Worm (Caenorhabditis elegans) whole organism, L3 larva: ENCODE measurements around the gene Y27F2A.9.

ENCODE experiments used
- ZK546.5 ChIP-seq: sonication (generic microtip); optimal IDR thresholded peaks from 2 replicates; lab custom pipeline; 2017; ENCODE audit warnings: missing biosample characterization, missing genetic modification characterization
- aly-2 ChIP-seq: fragments of 150-350 bp; optimal IDR thresholded peaks from 2 replicates; lab custom pipeline; 2014; ENCODE audit warnings: missing biosample characterization, missing genetic modification characterization
- ceh-16 ChIP-seq: sonication (generic microtip); optimal IDR thresholded peaks from 2 replicates; lab custom pipeline; 2017; ENCODE audit warnings: missing biosample characterization, missing genetic modification characterization
- ceh-9 ChIP-seq: sonication (generic microtip); optimal IDR thresholded peaks from 2 replicates; lab custom pipeline; 2018; ENCODE audit warnings: missing biosample characterization, missing genetic modification characterization
- daf-12 ChIP-seq: fragments of 150-350 bp; optimal IDR thresholded peaks from 2 replicates; lab custom pipeline; 2014; ENCODE audit warnings: missing biosample characterization, missing genetic modification reagents, missing genetic modification characterization
- egl-27 ChIP-seq: sonication (generic microtip); optimal IDR thresholded peaks from 4 replicates; lab custom pipeline; 2017; ENCODE audit warnings: missing biosample characterization, missing genetic modification reagents, missing genetic modification characterization
- elt-3 ChIP-seq, 3 experiments: fragments of 150-350 bp in 1 of 3; sonication (generic microtip) in 2 of 3; optimal IDR thresholded peaks; 2 replicates in 2 of 3; 4 replicates in 1 of 3; lab custom pipeline; 2014 to 2017; ENCODE audit warnings: missing biosample characterization in 3 of 3, missing genetic modification characterization in 3 of 3
- eor-1 ChIP-seq, 2 experiments: fragments of 150-350 bp; optimal IDR thresholded peaks; 2 replicates each; lab custom pipeline; 2014 to 2018; ENCODE audit warnings: missing biosample characterization in 2 of 2, missing genetic modification characterization in 2 of 2
- fkh-10 ChIP-seq: sonication (generic microtip); optimal IDR thresholded peaks from 2 replicates; lab custom pipeline; 2017; ENCODE audit warnings: missing biosample characterization, missing genetic modification reagents, missing genetic modification characterization
- fos-1 ChIP-seq: fragments of 150-350 bp; optimal IDR thresholded peaks from 2 replicates; lab custom pipeline; 2014; ENCODE audit warnings: missing biosample characterization, missing genetic modification characterization
- hmg-11 ChIP-seq: sonication (generic microtip); optimal IDR thresholded peaks from 2 replicates; lab custom pipeline; 2016; ENCODE audit warnings: missing genetic modification characterization, missing compliant biosample characterization
- jun-1 ChIP-seq: fragments of 150-350 bp; optimal IDR thresholded peaks from 2 replicates; lab custom pipeline; 2014; ENCODE audit warnings: missing biosample characterization, missing genetic modification reagents, missing genetic modification characterization
- lin-15B ChIP-seq: fragments of 150-350 bp; optimal IDR thresholded peaks from 2 replicates; lab custom pipeline; 2014; ENCODE audit warnings: missing biosample characterization, missing genetic modification characterization
- lin-39 ChIP-seq: fragments of 150-350 bp; optimal IDR thresholded peaks from 2 replicates; lab custom pipeline; 2018; ENCODE audit warnings: missing biosample characterization, missing genetic modification reagents, missing genetic modification characterization
- lsy-12 ChIP-seq: sonication (generic microtip); optimal IDR thresholded peaks from 2 replicates; lab custom pipeline; 2016; ENCODE audit warnings: mild to moderate bottlenecking, missing genetic modification characterization, missing compliant biosample characterization
- mml-1 ChIP-seq: fragments of 150-350 bp; sonication (generic microtip); optimal IDR thresholded peaks from 3 replicates; lab custom pipeline; 2014; ENCODE audit warnings: missing biosample characterization, missing genetic modification characterization
- nhr-23 ChIP-seq: fragments of 150-350 bp; optimal IDR thresholded peaks from 2 replicates; lab custom pipeline; 2014; ENCODE audit warnings: missing biosample characterization, missing genetic modification reagents, missing genetic modification characterization
- nhr-237 ChIP-seq: fragments of 150-350 bp; optimal IDR thresholded peaks from 2 replicates; lab custom pipeline; 2014; ENCODE audit warnings: missing biosample characterization, missing genetic modification characterization
- nhr-25 ChIP-seq: sonication (generic microtip); optimal IDR thresholded peaks from 2 replicates; lab custom pipeline; 2017; ENCODE audit warnings: missing biosample characterization, missing genetic modification characterization
- nhr-43 ChIP-seq: sonication (generic microtip); optimal IDR thresholded peaks from 2 replicates; lab custom pipeline; 2016; ENCODE audit warnings: mild to moderate bottlenecking, missing genetic modification characterization, missing compliant biosample characterization; ENCODE audit not compliant: poor library complexity, severe bottlenecking
- nhr-67 ChIP-seq: fragments of 150-350 bp; optimal IDR thresholded peaks from 2 replicates; lab custom pipeline; 2014; ENCODE audit warnings: missing biosample characterization, missing genetic modification characterization
- nhr-77 ChIP-seq: fragments of 150-350 bp; optimal IDR thresholded peaks from 2 replicates; lab custom pipeline; 2014; ENCODE audit warnings: missing biosample characterization, missing genetic modification characterization
- pha-4 ChIP-seq: fragments of 150-350 bp; optimal IDR thresholded peaks from 2 replicates; lab custom pipeline; 2014; ENCODE audit warnings: missing biosample characterization, missing genetic modification reagents, missing genetic modification characterization
- pqm-1 ChIP-seq: fragments of 150-350 bp; optimal IDR thresholded peaks from 2 replicates; lab custom pipeline; 2017; ENCODE audit warnings: missing biosample characterization, missing genetic modification characterization, inconsistent platforms
- sea-2 ChIP-seq: fragments of 150-350 bp; sonication (generic microtip); optimal IDR thresholded peaks from 4 replicates; lab custom pipeline; 2014; ENCODE audit warnings: missing biosample characterization, missing genetic modification reagents, missing genetic modification characterization
- skn-1 ChIP-seq: fragments of 150-350 bp; optimal IDR thresholded peaks from 2 replicates; lab custom pipeline; 2014; ENCODE audit warnings: missing biosample characterization, missing genetic modification characterization
- snpc-4 ChIP-seq: fragments of 150-350 bp; optimal IDR thresholded peaks from 2 replicates; lab custom pipeline; 2014; ENCODE audit warnings: missing biosample characterization, missing genetic modification characterization
- tbx-2 ChIP-seq: sonication (generic microtip); optimal IDR thresholded peaks from 2 replicates; lab custom pipeline; 2016; ENCODE audit warnings: mild to moderate bottlenecking, missing genetic modification characterization, missing compliant biosample characterization
- unc-39 ChIP-seq: sonication (generic microtip); optimal IDR thresholded peaks from 4 replicates; lab custom pipeline; 2017; ENCODE audit warnings: missing biosample characterization, missing genetic modification characterization
- unc-62 ChIP-seq: fragments of 150-350 bp; sonication (generic microtip); optimal IDR thresholded peaks from 4 replicates; lab custom pipeline; 2014; ENCODE audit warnings: missing biosample characterization, missing genetic modification reagents, missing genetic modification characterization
- zag-1 ChIP-seq: fragments of 150-350 bp; optimal IDR thresholded peaks from 2 replicates; lab custom pipeline; 2014; ENCODE audit warnings: missing biosample characterization, missing genetic modification characterization
- ztf-11 ChIP-seq: fragments of 150-350 bp; optimal IDR thresholded peaks from 2 replicates; lab custom pipeline; 2014; ENCODE audit warnings: missing biosample characterization, missing genetic modification characterization

Y27F2A.9 gene

DNA sequence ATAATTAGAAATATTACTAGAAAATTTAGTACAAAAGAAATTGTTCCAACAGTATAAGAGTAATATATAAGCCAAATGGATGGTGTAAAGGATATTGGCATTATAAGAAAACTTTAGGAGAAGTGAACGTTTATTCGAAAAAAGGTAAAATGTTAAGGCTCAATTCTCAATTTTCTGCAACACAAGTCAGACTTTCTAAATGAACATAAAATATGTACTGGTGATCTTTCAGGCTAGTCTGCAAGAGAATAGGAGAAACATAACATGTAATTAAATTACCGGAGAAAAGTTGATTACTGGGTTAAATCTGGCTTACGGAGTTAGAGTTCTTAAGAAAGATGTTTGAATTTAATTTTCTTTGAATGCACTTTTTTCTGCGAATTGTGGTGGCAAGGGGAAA, 34.7 kb downstream of the Y27F2A.9 start, which contains the start of gene sri-33:
sri-33 (minus strand) TSS at position 101 of the 400 bp plus-strand sequence.
- no peak for TF ChIP-seq lin-15B (tag; lab: Kevin White, UChicago)
- no peak for TF ChIP-seq tbx-2 (tag; lab: Kevin White, UChicago)
- TF ChIP-seq unc-39, result no peak
- no peak for TF ChIP-seq nhr-43 (tag; lab: Kevin White, UChicago)
- TF ChIP-seq ztf-11 (tag; lab: Kevin White, UChicago), result no peak
- TF ChIP-seq ceh-16 (tag; lab: Kevin White, UChicago), result no peak
- no peak for TF ChIP-seq nhr-25
- no peak for TF ChIP-seq lsy-12 (tag; lab: Kevin White, UChicago)
- TF ChIP-seq jun-1 (tag; lab: Kevin White, UChicago), result no peak
- TF ChIP-seq aly-2 (tag; lab: Kevin White, UChicago), result no peak
- TF ChIP-seq ceh-9, result no peak
- TF ChIP-seq hmg-11 (tag; lab: Kevin White, UChicago), result no peak
- no peak for TF ChIP-seq lin-39 (tag; lab: Kevin White, UChicago)
- TF ChIP-seq eor-1 (tag; optimal IDR thresholded peaks at IDR 0.05; lab: Kevin White, UChicago), result no peak
- TF ChIP-seq unc-62, result no peak
- TF ChIP-seq snpc-4 (tag; lab: Kevin White, UChicago), result no peak
- TF ChIP-seq daf-12 (tag; lab: Kevin White, UChicago), result no peak
- no peak for TF ChIP-seq fkh-10 (GFP tag; lab: Kevin White, UChicago)
- no peak for TF ChIP-seq nhr-23 (tag; lab: Kevin White, UChicago)

DNA sequence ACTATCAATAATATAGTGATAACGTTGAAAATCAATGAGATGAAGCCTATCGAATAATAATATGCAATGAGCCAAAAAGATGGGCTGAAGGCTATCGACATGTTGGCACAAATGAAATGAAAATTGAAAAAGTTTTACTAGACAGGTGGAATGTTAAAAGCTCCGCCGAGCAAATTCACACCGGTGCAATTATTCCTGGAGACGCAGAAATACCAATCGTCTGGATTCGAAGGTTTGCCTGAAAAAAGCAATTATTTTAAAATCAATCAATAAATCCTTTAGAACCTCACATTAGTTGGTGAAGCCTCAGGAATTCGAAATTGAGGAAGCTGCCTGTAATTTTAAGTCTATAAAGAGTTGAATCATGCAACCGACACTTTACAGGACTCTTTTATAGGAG, 37.1 kb downstream of the Y27F2A.9 start, which contains the start of gene sri-32:
sri-32 (minus strand) TSS at position 101 of the 400 bp plus-strand sequence.
- TF ChIP-seq mml-1 (tag; lab: Kevin White, UChicago) (no peak), unc-62 (no peak), fos-1 (no peak), nhr-67 (tag; lab: Kevin White, UChicago) (no peak), egl-27 (no peak), elt-3 (tag; optimal IDR thresholded peaks at IDR 0.05; lab: Kevin White, UChicago) (no peak), unc-39 (no peak), pha-4 (tag; lab: Kevin White, UChicago) (no peak), pqm-1 (tag; lab: Kevin White, UChicago) (no peak), skn-1 (tag; lab: Kevin White, UChicago) (no peak), ZK546.5 (tag; lab: Kevin White, UChicago) (no peak), tbx-2 (tag; lab: Kevin White, UChicago) (no peak), nhr-23 (tag; lab: Kevin White, UChicago) (no peak), nhr-237 (tag; lab: Kevin White, UChicago) (no peak), zag-1 (no peak), nhr-43 (tag; lab: Kevin White, UChicago) (no peak)

DNA sequence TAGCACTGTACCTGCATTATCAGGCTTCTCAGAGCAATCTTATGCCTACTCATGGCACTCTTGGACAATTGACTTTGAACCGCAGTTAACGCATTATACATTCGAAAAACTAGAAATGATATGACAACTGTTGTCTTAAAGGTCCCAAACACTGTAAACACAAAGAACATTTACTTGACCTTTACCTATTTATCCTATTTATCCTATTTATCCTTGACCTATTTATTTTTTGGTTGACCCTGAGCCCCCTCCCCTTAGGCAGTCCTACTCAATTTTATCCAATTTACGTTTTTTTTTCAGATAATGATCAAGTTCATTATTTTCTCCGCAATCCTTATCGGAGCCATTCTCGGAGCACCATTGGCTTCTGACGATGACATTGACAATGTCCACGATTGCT, 39.8 kb downstream of the Y27F2A.9 start, which contains the start of the genes T10D4.14 and T10D4.19:
T10D4.14 (minus strand) TSS at position 101 of the 400 bp plus-strand sequence.
T10D4.19 (plus strand) TSS at position 304 of the 400 bp plus-strand sequence.
- TF ChIP-seq nhr-77, result no peak
- no peak for TF ChIP-seq lin-15B (tag; lab: Kevin White, UChicago)
- TF ChIP-seq nhr-67 (tag; lab: Kevin White, UChicago), result no peak
- no peak for TF ChIP-seq aly-2 (tag; lab: Kevin White, UChicago)
- TF ChIP-seq pqm-1 (tag; lab: Kevin White, UChicago), result no peak
- TF ChIP-seq elt-3 (tag; optimal IDR thresholded peaks at IDR 0.05; lab: Kevin White, UChicago), result no peak

DNA sequence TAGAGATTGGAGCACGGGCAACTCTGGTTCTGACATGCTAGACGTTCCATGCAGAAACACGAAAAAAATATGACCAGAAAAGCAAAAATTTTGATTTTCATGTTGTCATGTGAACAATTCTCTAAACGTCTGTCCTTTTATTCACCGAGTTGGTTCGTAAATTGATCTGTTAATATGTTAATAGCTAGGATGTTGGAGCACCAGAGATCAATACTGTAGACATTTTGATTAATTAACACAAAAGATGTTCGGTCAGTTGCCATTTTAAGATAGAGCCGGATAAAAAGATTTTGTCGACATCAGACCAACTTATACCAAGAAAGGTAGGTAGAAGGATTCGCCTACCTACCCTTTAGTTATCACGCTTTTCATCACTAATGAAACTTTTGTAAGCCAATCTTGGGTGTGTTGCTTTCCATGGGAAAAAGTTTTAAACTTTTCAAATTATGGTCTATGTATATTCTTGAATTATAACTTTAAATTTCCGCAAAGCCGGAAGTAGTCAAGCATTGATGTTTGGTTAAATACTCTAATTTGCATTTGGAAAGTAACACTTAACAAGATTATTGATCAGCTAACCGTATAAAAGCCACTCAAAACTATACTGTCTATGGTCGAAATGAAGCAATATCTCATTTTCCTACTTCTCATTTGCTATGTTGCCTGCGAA, 41.8 kb downstream of the Y27F2A.9 start, which contains the start of the genes T10D4.11 and T10D4.1:
T10D4.11 (minus strand) TSS at position 101 of the 670 bp plus-strand sequence.
T10D4.1 (plus strand) TSS at position 620 of the 670 bp plus-strand sequence.
- no peak for TF ChIP-seq fkh-10 (GFP tag; lab: Kevin White, UChicago)

DNA sequence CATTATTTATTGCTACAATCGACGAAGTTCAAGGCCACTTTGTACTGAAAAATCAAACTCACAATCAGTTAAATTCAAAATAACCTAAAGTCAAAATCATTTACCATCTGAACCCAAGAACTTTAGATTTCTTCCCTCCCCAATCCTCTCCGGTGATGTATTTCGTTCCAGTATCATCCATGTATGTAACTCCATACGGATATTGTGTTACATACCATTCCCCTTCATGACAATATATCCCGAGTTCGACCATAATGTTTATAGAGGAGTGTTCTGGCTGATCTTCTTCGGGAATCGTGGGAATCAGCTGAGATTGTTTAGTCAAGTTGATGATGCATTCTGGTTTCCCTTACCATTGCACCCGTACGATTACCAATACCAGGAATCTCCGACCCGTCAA, 43.0 kb downstream of the Y27F2A.9 start:
- no peak for TF ChIP-seq sea-2 (GFP tag; lab: Kevin White, UChicago)
